Worm (Caenorhabditis elegans) whole organism, early embryonic: ENCODE data around the gene T16G1.13.

Source experiments
- ama-1 ChIP-seq: fragments of 150-350 bp; optimal IDR thresholded peaks from 2 replicates; lab custom pipeline; 2014
- tbx-11 ChIP-seq: fragments of 200-800 bp; sonication (Bioruptor generic); IDR thresholded peaks from 2 replicates; pipeline ENCODE4 v1.3.6; 2022; ENCODE audit warnings: missing genetic modification characterization, missing compliant biosample characterization
- tra-4 ChIP-seq: sonication (generic microtip); optimal IDR thresholded peaks from 2 replicates; lab custom pipeline; 2017; ENCODE audit warnings: missing genetic modification characterization, missing compliant biosample characterization

DNA sequence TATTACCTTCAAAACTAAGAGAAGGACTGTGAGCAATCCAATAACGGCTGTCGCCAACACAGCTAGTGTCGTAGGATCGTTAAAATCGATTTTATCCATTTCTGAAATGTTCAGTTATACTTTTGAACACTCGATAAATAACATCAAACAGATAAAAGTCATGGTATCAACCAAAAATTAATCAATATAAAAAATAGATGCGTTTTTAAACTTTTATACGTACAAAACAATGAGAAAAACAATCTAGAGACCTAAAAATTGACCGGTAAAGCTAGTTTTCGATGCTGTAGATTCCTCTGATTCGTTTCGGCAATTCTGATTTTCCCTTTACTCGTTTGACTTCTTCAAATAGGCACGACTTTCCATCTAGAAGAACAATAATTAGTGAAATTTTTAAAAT lies 17.4 kb downstream of the T16G1.13 start, which contains the start of gene R186.3:
- TF ChIP-seq tra-4 (tag; lab: Kevin White, UChicago) (no peak), ama-1 (lab: Kevin White, UChicago) (no peak), tbx-11 (no peak)
